Worm (Caenorhabditis elegans) whole organism, mixed stage, embryonic: ENCODE measurements around the gene W07G4.7.

Experiments
- cnd-1 ChIP-seq: fragments of 200-800 bp; sonication (Bioruptor generic); optimal IDR thresholded peaks from 2 replicates; lab custom pipeline; 2018; ENCODE audit warnings: mild to moderate bottlenecking, missing genetic modification characterization, missing compliant biosample characterization
- elt-3 ChIP-seq: fragments of 150-350 bp; optimal IDR thresholded peaks from 2 replicates; lab custom pipeline; 2014; ENCODE audit warnings: missing biosample characterization, missing genetic modification characterization
- hlh-1 ChIP-seq: fragments of 150-350 bp; optimal IDR thresholded peaks from 2 replicates; lab custom pipeline; 2014; ENCODE audit warnings: missing biosample characterization, missing genetic modification reagents, missing genetic modification characterization
- lsy-2 ChIP-seq: fragments of 150-350 bp; optimal IDR thresholded peaks from 2 replicates; lab custom pipeline; 2014; ENCODE audit warnings: missing biosample characterization, missing genetic modification characterization
- nhr-12 ChIP-seq: fragments of 150-350 bp; optimal IDR thresholded peaks from 2 replicates; lab custom pipeline; 2014; ENCODE audit warnings: missing biosample characterization, missing genetic modification characterization
- nhr-2 ChIP-seq: fragments of 150-350 bp; optimal IDR thresholded peaks from 2 replicates; lab custom pipeline; 2014; ENCODE audit warnings: missing biosample characterization, missing genetic modification characterization
- nhr-237 ChIP-seq: fragments of 150-350 bp; optimal IDR thresholded peaks from 2 replicates; lab custom pipeline; 2014; ENCODE audit warnings: missing biosample characterization, missing genetic modification characterization
- nhr-76 ChIP-seq: sonication (generic microtip); optimal IDR thresholded peaks from 2 replicates; lab custom pipeline; 2017; ENCODE audit warnings: missing biosample characterization, missing genetic modification characterization
- pha-4 ChIP-seq: fragments of 150-350 bp; optimal IDR thresholded peaks from 2 replicates; lab custom pipeline; 2018; ENCODE audit warnings: missing biosample characterization, missing genetic modification reagents, missing genetic modification characterization
- snpc-4 ChIP-seq: fragments of 150-350 bp; optimal IDR thresholded peaks from 2 replicates; lab custom pipeline; 2014; ENCODE audit warnings: missing biosample characterization, missing genetic modification characterization
- unc-62 ChIP-seq: fragments of 150-350 bp; optimal IDR thresholded peaks from 2 replicates; lab custom pipeline; 2014; ENCODE audit warnings: missing biosample characterization, missing genetic modification reagents, missing genetic modification characterization
- zip-8 ChIP-seq: fragments of 150-350 bp; optimal IDR thresholded peaks from 2 replicates; lab custom pipeline; 2014; ENCODE audit warnings: missing biosample characterization, missing genetic modification characterization
- ztf-11 ChIP-seq: fragments of 150-350 bp; optimal IDR thresholded peaks from 2 replicates; lab custom pipeline; 2014; ENCODE audit warnings: missing biosample characterization, missing genetic modification characterization

- no peak for TF ChIP-seq ztf-11 (tag; lab: Kevin White, UChicago)
- no peak for TF ChIP-seq elt-3
- TF ChIP-seq snpc-4 (tag; lab: Kevin White, UChicago): no peak
- TF ChIP-seq cnd-1 (tag; lab: Kevin White, UChicago): no peak
- TF ChIP-seq lsy-2 (tag; lab: Kevin White, UChicago): no peak
- TF ChIP-seq zip-8: no peak
- no peak for TF ChIP-seq nhr-76 (tag; lab: Kevin White, UChicago)
- no peak for TF ChIP-seq pha-4 (tag; lab: Kevin White, UChicago)
- no peak for TF ChIP-seq hlh-1
- TF ChIP-seq nhr-12: no peak
- no peak for TF ChIP-seq nhr-237 (tag; lab: Kevin White, UChicago)
- TF ChIP-seq unc-62: no peak
- TF ChIP-seq nhr-2 (tag; lab: Kevin White, UChicago): no peak
These were observed 5.6 kb downstream of the W07G4.7 start for ce11 chrV:13028871-13029270.
